Worm (Caenorhabditis elegans) whole organism, mixed stage, embryonic: ENCODE data around the gene F19C6.5.

Experiments used
- M03D4.4 ChIP-seq: sonication (generic microtip); optimal IDR thresholded peaks from 2 replicates; lab custom pipeline; 2017; ENCODE audit warnings: mild to moderate bottlenecking, missing genetic modification characterization, missing compliant biosample characterization
- bed-3 ChIP-seq: fragments of 200-800 bp; sonication (Bioruptor generic); optimal IDR thresholded peaks from 3 replicates; lab custom pipeline; 2018; ENCODE audit warnings: mild to moderate bottlenecking, missing genetic modification characterization, moderate library complexity, missing compliant biosample characterization
- blmp-1 ChIP-seq: fragments of 150-350 bp; optimal IDR thresholded peaks from 2 replicates; lab custom pipeline; 2014; ENCODE audit warnings: missing biosample characterization, missing genetic modification characterization
- ceh-43 ChIP-seq: fragments of 200-800 bp; sonication (Bioruptor generic); optimal IDR thresholded peaks from 2 replicates; lab custom pipeline; 2018; ENCODE audit warnings: mild to moderate bottlenecking, missing genetic modification characterization, moderate library complexity, missing compliant biosample characterization
- ceh-83 ChIP-seq: fragments of 200-800 bp; sonication (Bioruptor generic); optimal IDR thresholded peaks from 2 replicates; lab custom pipeline; 2018; ENCODE audit warnings: mild to moderate bottlenecking, missing genetic modification characterization, missing compliant biosample characterization
- ces-1 ChIP-seq: fragments of 150-350 bp; optimal IDR thresholded peaks from 2 replicates; lab custom pipeline; 2014; ENCODE audit warnings: missing biosample characterization, missing genetic modification reagents, missing genetic modification characterization
- cnd-1 ChIP-seq: fragments of 200-800 bp; sonication (Bioruptor generic); optimal IDR thresholded peaks from 2 replicates; lab custom pipeline; 2018; ENCODE audit warnings: mild to moderate bottlenecking, missing genetic modification characterization, missing compliant biosample characterization
- drap-1 ChIP-seq: fragments of 200-800 bp; sonication (Bioruptor generic); optimal IDR thresholded peaks from 3 replicates; lab custom pipeline; 2018; ENCODE audit warnings: mild to moderate bottlenecking, missing genetic modification characterization, missing compliant biosample characterization
- elt-1 ChIP-seq: sonication (generic microtip); optimal IDR thresholded peaks from 2 replicates; lab custom pipeline; 2017; ENCODE audit warnings: missing genetic modification characterization, mild to moderate bottlenecking, missing compliant biosample characterization, antibody characterized with exemption, moderate library complexity, borderline replicate concordance; ENCODE audit not compliant: insufficient read depth
- elt-3 ChIP-seq: fragments of 150-350 bp; optimal IDR thresholded peaks from 2 replicates; lab custom pipeline; 2014; ENCODE audit warnings: missing biosample characterization, missing genetic modification characterization
- flh-1 ChIP-seq: fragments of 200-800 bp; sonication (Bioruptor generic); optimal IDR thresholded peaks from 2 replicates; lab custom pipeline; 2018; ENCODE audit warnings: mild to moderate bottlenecking, missing genetic modification characterization, moderate library complexity, missing compliant biosample characterization
- hlh-1 ChIP-seq: fragments of 150-350 bp; optimal IDR thresholded peaks from 2 replicates; lab custom pipeline; 2014; ENCODE audit warnings: missing biosample characterization, missing genetic modification reagents, missing genetic modification characterization
- lin-13 ChIP-seq: fragments of 150-350 bp; optimal IDR thresholded peaks from 2 replicates; lab custom pipeline; 2014; ENCODE audit warnings: missing biosample characterization, missing genetic modification characterization
- mab-5 ChIP-seq: fragments of 150-350 bp; optimal IDR thresholded peaks from 2 replicates; lab custom pipeline; 2014; ENCODE audit warnings: missing biosample characterization, missing genetic modification characterization
- mep-1 ChIP-seq: fragments of 150-350 bp; optimal IDR thresholded peaks from 2 replicates; lab custom pipeline; 2017; ENCODE audit warnings: missing biosample characterization, missing genetic modification reagents, missing genetic modification characterization, inconsistent platforms
- mls-2 ChIP-seq: sonication (generic microtip); optimal IDR thresholded peaks from 2 replicates; lab custom pipeline; 2016; ENCODE audit warnings: mild to moderate bottlenecking, missing genetic modification characterization, moderate library complexity, missing compliant biosample characterization
- nhr-2 ChIP-seq: fragments of 150-350 bp; optimal IDR thresholded peaks from 2 replicates; lab custom pipeline; 2014; ENCODE audit warnings: missing biosample characterization, missing genetic modification characterization
- nhr-28 ChIP-seq: fragments of 150-350 bp; optimal IDR thresholded peaks from 2 replicates; lab custom pipeline; 2014; ENCODE audit warnings: missing biosample characterization, missing genetic modification characterization
- nhr-76 ChIP-seq: sonication (generic microtip); optimal IDR thresholded peaks from 2 replicates; lab custom pipeline; 2017; ENCODE audit warnings: missing biosample characterization, missing genetic modification characterization
- sem-2 ChIP-seq: fragments of 200-800 bp; sonication (Bioruptor generic); optimal IDR thresholded peaks from 2 replicates; lab custom pipeline; 2018; ENCODE audit warnings: mild to moderate bottlenecking, missing genetic modification characterization, missing compliant biosample characterization
- snpc-4 ChIP-seq: fragments of 150-350 bp; optimal IDR thresholded peaks from 2 replicates; lab custom pipeline; 2014; ENCODE audit warnings: missing biosample characterization, missing genetic modification characterization
- sptf-1 ChIP-seq: sonication (generic microtip); optimal IDR thresholded peaks from 2 replicates; lab custom pipeline; 2017; ENCODE audit warnings: mild to moderate bottlenecking, missing genetic modification characterization, moderate library complexity, missing compliant biosample characterization
- tbx-8 ChIP-seq: fragments of 200-800 bp; sonication (Bioruptor generic); optimal IDR thresholded peaks from 2 replicates; lab custom pipeline; 2018; ENCODE audit warnings: mild to moderate bottlenecking, missing genetic modification characterization, moderate library complexity, missing compliant biosample characterization
- unc-120 ChIP-seq: sonication (generic microtip); optimal IDR thresholded peaks from 2 replicates; lab custom pipeline; 2017; ENCODE audit warnings: missing genetic modification characterization, missing compliant biosample characterization; ENCODE audit not compliant: poor library complexity, severe bottlenecking
- zip-8 ChIP-seq: fragments of 150-350 bp; optimal IDR thresholded peaks from 2 replicates; lab custom pipeline; 2014; ENCODE audit warnings: missing biosample characterization, missing genetic modification characterization

F19C6.5 gene

DNA sequence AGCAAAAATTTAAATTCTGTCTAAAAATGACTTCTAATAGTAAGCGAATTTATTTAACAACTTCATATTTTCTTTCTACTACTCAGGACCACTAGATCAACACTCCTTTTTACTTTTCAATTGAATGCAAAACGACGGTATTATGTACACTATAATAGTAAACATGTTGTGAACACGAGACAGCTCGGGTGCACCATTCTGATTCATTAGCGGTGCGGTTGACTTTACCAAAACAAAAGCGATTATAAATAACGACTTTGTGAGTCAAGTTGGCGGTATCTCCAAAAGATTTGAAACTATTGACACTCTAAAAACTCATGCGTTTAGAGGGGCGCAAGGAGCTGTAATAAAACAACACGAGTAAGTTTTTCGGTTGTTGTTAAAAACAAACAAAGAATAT, 44.2 kb downstream of the F19C6.5 start:
- TF ChIP-seq tbx-8 (GFP tag; lab: Kevin White, UChicago): no peak
- no peak for TF ChIP-seq M03D4.4 (tag; lab: Kevin White, UChicago)
- TF ChIP-seq drap-1 (GFP tag; lab: Kevin White, UChicago): no peak
- TF ChIP-seq nhr-2 (tag; lab: Kevin White, UChicago): no peak
- TF ChIP-seq lin-13 (tag; lab: Kevin White, UChicago): no peak
- no peak for TF ChIP-seq nhr-76 (tag; lab: Kevin White, UChicago)
- TF ChIP-seq nhr-28 (tag; lab: Kevin White, UChicago): no peak
- no peak for TF ChIP-seq elt-3
- TF ChIP-seq sptf-1 (tag; lab: Kevin White, UChicago): no peak

DNA sequence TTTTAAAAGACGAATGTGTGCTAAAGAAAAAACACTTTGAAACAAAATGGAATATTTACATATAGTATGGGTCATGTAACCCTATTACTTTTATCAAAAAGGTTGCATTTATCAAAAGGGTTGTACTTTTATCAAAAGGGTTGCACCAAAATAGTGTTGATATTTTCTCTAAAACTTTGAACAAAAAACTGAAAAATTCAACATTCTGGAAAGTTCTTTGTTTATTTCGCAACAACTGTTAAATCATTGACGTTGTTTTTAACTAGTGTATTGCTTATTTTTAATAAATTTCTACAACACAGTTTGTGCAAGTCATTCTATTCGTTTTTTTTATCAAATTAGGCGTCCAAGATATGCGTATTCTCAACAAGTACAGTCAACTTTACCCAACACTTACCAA, 46.2 kb downstream of the F19C6.5 start, which contains the start of the genes C17G1.5 and C17G1.14:
TSS of gene C17G1.5 (plus strand) at position 266 of the 400 bp plus-strand sequence.
TSS of gene C17G1.14 (plus strand) at position 277 of the 400 bp plus-strand sequence.
- TF ChIP-seq ceh-83 (GFP tag; lab: Kevin White, UChicago): no peak
- no peak for TF ChIP-seq ceh-43
- TF ChIP-seq cnd-1 (tag; lab: Kevin White, UChicago): no peak
- no peak for TF ChIP-seq blmp-1 (tag; lab: Kevin White, UChicago)
- no peak for TF ChIP-seq sem-2
- no peak for TF ChIP-seq nhr-28 (tag; lab: Kevin White, UChicago)
- no peak for TF ChIP-seq unc-120 (tag; lab: Kevin White, UChicago)
- TF ChIP-seq lin-13 (tag; lab: Kevin White, UChicago): no peak
- no peak for TF ChIP-seq hlh-1 (tag; lab: Kevin White, UChicago)
- TF ChIP-seq sptf-1 (tag; lab: Kevin White, UChicago): no peak
- TF ChIP-seq, all 35 proteins: peak for 0

DNA sequence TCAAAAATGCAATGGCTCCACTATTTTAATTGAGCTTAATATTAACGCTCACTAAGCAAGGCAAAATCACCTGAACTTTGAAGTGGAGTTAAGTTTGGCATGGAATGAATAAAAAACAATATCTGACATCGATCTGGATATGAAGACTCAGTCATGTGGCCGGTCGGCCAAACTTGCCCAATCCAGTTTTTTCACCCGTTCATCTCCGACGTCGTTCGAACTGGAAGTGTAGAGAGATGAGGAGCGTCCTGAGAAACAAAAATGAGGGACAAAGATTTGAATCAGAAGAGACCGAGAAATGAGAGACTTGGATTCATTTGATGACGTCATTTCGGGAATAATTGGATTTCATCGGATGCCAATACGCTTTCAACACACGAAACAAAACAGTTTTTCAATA, 46.6 kb downstream of the F19C6.5 start:
- TF ChIP-seq snpc-4 (tag; lab: Kevin White, UChicago) (no peak), zip-8 (tag; lab: Kevin White, UChicago) (peak; percentile 20)
- TF ChIP-seq, all 35 proteins: peak for 1

DNA sequence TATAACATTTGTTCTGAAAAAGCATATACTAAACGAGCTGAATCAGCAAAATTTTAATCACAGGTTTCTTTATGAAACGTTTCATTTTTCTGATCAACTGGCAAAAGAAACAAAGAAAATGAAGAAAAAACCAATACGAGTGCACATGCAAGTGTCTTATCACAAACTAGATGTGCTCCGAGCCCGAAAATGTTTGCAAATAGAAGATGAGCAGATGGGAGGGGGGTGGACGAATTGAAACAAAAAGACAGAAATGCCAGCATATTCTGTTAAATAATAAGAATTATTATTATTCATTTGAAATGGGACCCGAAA, 50.8 kb downstream of the F19C6.5 start:
- TF ChIP-seq flh-1 (no peak), lin-13 (tag; lab: Kevin White, UChicago) (no peak), elt-1 (tag; lab: Kevin White, UChicago) (no peak), hlh-1 (tag; lab: Kevin White, UChicago) (no peak), nhr-28 (tag; lab: Kevin White, UChicago) (no peak), ceh-83 (GFP tag; lab: Kevin White, UChicago) (no peak), mls-2 (tag; lab: Kevin White, UChicago) (no peak), elt-3 (no peak), mab-5 (tag; lab: Kevin White, UChicago) (no peak), unc-120 (tag; lab: Kevin White, UChicago) (no peak), bed-3 (GFP tag; lab: Kevin White, UChicago) (no peak), mep-1 (no peak)

DNA sequence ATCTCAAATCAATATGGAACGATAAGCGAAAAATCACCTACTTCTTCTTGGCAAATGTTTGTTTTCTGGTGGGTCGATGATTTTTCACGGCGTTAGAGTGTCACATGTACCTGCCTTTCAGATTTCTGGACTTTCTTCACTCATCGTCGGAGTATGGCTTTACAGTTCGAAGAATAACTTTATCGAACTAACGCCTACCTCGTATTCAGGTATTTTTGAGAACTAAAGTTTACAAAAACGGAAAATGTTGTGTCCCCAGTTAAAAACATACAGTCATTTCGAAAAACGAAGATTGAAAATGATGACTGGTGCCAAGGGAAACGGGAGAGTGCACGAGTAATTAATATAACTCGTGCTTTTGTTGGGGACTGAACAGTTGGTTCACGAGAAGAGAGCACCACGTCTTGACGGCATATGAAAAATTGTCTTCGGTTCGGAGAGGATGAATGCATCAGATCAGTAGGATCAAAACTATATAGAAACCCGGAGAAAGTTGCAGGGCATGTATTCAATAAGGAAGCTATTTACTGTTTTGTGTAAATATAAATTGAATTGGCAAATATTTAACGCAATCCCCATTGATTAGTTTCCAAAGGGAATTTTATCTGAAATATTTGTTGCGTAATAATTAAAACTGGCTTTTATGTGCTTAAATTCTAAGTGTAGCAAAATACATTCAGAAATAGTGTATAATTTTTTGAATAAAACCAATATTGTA, 51.3 kb downstream of the F19C6.5 start:
- TF ChIP-seq zip-8 (tag; lab: Kevin White, UChicago) (peak; percentile 94), ces-1 (GFP tag; lab: Kevin White, UChicago) (no peak), hlh-1 (tag; lab: Kevin White, UChicago) (peak; percentile 92), cnd-1 (tag; lab: Kevin White, UChicago) (peak; percentile 47), flh-1 (no peak)
